Worm (Caenorhabditis elegans): ENCODE measurements around the gene wago-5.

Gene wago-5

DNA sequence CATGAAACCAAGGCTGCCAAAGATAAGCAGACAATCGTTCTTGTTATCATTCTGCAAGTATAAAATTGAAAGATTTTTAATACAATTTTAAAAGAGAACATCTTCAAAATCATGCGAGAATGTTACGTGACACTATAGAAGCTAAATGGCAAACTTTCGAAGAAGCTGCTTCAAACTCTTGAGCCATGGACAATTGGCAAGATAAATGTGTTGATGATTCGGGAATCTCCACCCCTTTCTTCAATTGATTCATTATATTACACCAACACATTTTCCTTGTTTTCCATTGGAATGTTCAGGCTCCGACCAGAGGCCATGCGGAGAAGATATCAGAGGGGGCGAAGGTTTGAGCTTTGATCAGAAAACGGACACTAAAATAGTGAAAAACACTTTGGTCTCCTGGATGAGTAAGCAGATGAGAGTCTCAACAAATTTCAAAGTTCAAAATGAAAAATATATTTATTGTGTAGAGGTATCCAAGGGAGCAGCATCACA lies 25.8 kb upstream of the wago-5 start, which contains the start of gene lec-5:
TSS of gene lec-5 (minus strand) at position 51 of the 495 bp plus-strand sequence.
- peak; percentile 55 for TF ChIP-seq hlh-1 (tag; optimal IDR thresholded peaks at IDR 0.05)
- peak; percentile 76 for TF ChIP-seq unc-62 (GFP tag; optimal IDR thresholded peaks at IDR 0.05)
- TF ChIP-seq nhr-12 (tag; optimal IDR thresholded peaks at IDR 0.05) = no peak
- TF ChIP-seq unc-120 (tag; optimal IDR thresholded peaks at IDR 0.05; ENCODE audit: poor library complexity, severe bottlenecking) = peak; percentile 75
- peak; percentile 58 for TF ChIP-seq mab-5 (tag; optimal IDR thresholded peaks at IDR 0.05)
- no peak for TF ChIP-seq nhr-237 (tag; optimal IDR thresholded peaks at IDR 0.05)

DNA sequence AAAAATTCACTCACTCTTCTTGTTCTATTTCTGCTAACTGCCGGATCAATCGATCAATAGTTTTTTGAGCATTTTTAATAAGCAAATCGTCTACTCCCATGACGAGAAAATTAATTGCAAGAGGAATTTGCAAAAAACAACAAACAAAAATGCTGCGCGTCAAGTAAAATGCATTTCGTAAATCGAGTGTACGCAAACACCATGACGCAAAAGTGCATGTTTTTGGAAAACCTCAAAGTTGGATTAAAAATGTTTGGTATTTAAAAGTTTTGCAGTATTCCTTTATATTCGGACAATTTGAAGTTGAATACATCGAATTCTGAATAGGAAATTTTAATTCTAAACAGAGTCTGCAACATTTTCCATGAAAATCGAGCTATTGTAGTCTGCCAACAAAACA lies 23.9 kb upstream of the wago-5 start, which contains the start of gene ZK1248.19:
TSS of gene ZK1248.19 (minus strand) at position 188 of the 400 bp plus-strand sequence.
- TF ChIP-seq ceh-43 (GFP tag; optimal IDR thresholded peaks at IDR 0.05) (no peak), nhr-237 (tag; optimal IDR thresholded peaks at IDR 0.05) (peak; percentile 7), elt-1 (tag; optimal IDR thresholded peaks at IDR 0.05; ENCODE audit: borderline replicate concordance, insufficient read depth) (no peak), ces-1 (GFP tag; optimal IDR thresholded peaks at IDR 0.05) (peak; percentile 41), elt-3 (tag; optimal IDR thresholded peaks at IDR 0.05) (no peak), hlh-1 (tag; optimal IDR thresholded peaks at IDR 0.05) (peak; percentile 16)

DNA sequence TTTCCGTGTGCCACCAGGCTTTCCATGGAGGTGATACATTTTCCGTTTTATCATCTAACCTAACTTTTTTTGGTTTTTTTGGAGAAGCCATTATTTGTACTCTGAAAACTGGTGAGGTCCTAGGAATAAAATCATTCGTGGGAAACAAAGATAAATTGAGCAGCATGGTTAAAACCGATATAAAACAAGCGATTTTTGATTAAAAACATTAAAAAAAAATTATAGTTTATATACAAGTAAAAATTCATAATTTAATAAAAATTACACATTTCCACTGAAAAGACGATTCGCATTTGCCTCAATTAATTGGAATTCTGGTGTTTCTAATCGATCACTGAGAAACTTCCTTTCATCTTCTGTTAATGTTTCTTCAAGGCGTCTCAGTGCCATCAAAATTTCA lies 23.2 kb upstream of the wago-5 start, which contains the start of gene ZK1248.15:
TSS of gene ZK1248.15 (minus strand) at position 101 of the 400 bp plus-strand sequence.
- TF ChIP-seq blmp-1 (tag; optimal IDR thresholded peaks at IDR 0.05) (no peak), nhr-28 (tag; optimal IDR thresholded peaks at IDR 0.05) (no peak), lin-32 (GFP tag; optimal IDR thresholded peaks at IDR 0.05) (no peak), ceh-39 (tag; optimal IDR thresholded peaks at IDR 0.05) (no peak), ces-1 (GFP tag; optimal IDR thresholded peaks at IDR 0.05) (no peak), nhr-12 (tag; optimal IDR thresholded peaks at IDR 0.05) (no peak), elt-1 (tag; optimal IDR thresholded peaks at IDR 0.05; ENCODE audit: borderline replicate concordance, insufficient read depth) (no peak), ztf-11 (tag; optimal IDR thresholded peaks at IDR 0.05) (no peak), mab-5 (tag; optimal IDR thresholded peaks at IDR 0.05) (no peak), snpc-4 (tag; optimal IDR thresholded peaks at IDR 0.05) (no peak), nhr-237 (tag; optimal IDR thresholded peaks at IDR 0.05) (no peak), drap-1 (GFP tag; optimal IDR thresholded peaks at IDR 0.05) (no peak), unc-39 (tag; optimal IDR thresholded peaks at IDR 0.05) (no peak), ham-2 (GFP tag; optimal IDR thresholded peaks at IDR 0.05) (no peak), lin-13 (tag; optimal IDR thresholded peaks at IDR 0.05) (no peak), elt-3 (tag; optimal IDR thresholded peaks at IDR 0.05) (no peak), hlh-1 (tag; optimal IDR thresholded peaks at IDR 0.05) (no peak)

DNA sequence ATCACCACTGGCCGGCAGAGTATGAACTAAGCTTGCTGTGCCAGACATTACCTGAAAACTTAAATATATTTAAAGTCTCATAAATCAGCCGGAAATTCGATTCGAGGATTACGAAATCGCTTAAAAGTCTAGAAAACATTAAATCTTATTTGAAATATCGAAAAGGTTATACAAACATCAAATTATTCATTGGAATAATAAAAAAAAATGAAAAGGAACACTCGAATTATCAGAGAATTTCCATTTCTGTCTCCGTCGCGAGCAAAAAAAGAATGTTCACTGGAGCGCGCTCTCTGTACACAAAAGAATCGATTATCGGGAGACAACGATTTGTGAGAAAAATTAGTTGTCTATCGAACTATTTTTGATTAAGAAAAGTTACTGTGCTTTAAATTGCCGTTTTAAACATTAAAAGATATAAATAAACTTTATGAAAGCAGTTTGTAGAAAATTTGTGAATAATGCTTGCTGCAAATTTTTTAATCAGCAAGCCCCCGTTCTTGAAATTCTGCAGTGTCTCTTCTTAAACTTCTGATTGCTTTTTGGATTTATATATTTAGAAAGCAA lies 21.0 kb upstream of the wago-5 start, which contains the start of gene fzo-1:
TSS of gene fzo-1 (minus strand) at position 51 of the 567 bp plus-strand sequence.
- no peak for TF ChIP-seq unc-39 (tag; optimal IDR thresholded peaks at IDR 0.05)
- no peak for TF ChIP-seq lin-13 (tag; optimal IDR thresholded peaks at IDR 0.05)
- peak; percentile 32 for TF ChIP-seq lsy-2 (tag; optimal IDR thresholded peaks at IDR 0.05)
- TF ChIP-seq ceh-83 (GFP tag; optimal IDR thresholded peaks at IDR 0.05) = peak; percentile 59
- no peak for TF ChIP-seq flh-1 (GFP tag; optimal IDR thresholded peaks at IDR 0.05)
- no peak for TF ChIP-seq mls-2 (tag; optimal IDR thresholded peaks at IDR 0.05)
- TF ChIP-seq nhr-237 (tag; optimal IDR thresholded peaks at IDR 0.05) = peak; percentile 38
- TF ChIP-seq nhr-76 (tag; optimal IDR thresholded peaks at IDR 0.05) = no peak
- no peak for TF ChIP-seq M03D4.4 (tag; optimal IDR thresholded peaks at IDR 0.05)
- peak; percentile 34 for TF ChIP-seq unc-120 (tag; optimal IDR thresholded peaks at IDR 0.05; ENCODE audit: poor library complexity, severe bottlenecking)
- no peak for TF ChIP-seq drap-1 (GFP tag; optimal IDR thresholded peaks at IDR 0.05)
- TF ChIP-seq elt-1 (tag; optimal IDR thresholded peaks at IDR 0.05; ENCODE audit: borderline replicate concordance, insufficient read depth) = no peak
- no peak for TF ChIP-seq ztf-11 (tag; optimal IDR thresholded peaks at IDR 0.05)
- no peak for TF ChIP-seq unc-62 (GFP tag; optimal IDR thresholded peaks at IDR 0.05)
- TF ChIP-seq hlh-1 (tag; optimal IDR thresholded peaks at IDR 0.05) = no peak
- TF ChIP-seq zip-8 (tag; optimal IDR thresholded peaks at IDR 0.05) = no peak
- TF ChIP-seq bed-3 (GFP tag; optimal IDR thresholded peaks at IDR 0.05) = peak; percentile 19
- TF ChIP-seq ces-1 (GFP tag; optimal IDR thresholded peaks at IDR 0.05) = peak; percentile 82
- TF ChIP-seq cnd-1 (tag; optimal IDR thresholded peaks at IDR 0.05) = peak; percentile 32
- TF ChIP-seq sem-2 (GFP tag; optimal IDR thresholded peaks at IDR 0.05) = no peak
- TF ChIP-seq elt-3 (tag; optimal IDR thresholded peaks at IDR 0.05) = no peak
- TF ChIP-seq blmp-1 (tag; optimal IDR thresholded peaks at IDR 0.05) = no peak
- no peak for TF ChIP-seq nhr-28 (tag; optimal IDR thresholded peaks at IDR 0.05)
- no peak for TF ChIP-seq mep-1 (tag; optimal IDR thresholded peaks at IDR 0.05)
- TF ChIP-seq nhr-12 (tag; optimal IDR thresholded peaks at IDR 0.05) = no peak
- no peak for TF ChIP-seq lin-32 (GFP tag; optimal IDR thresholded peaks at IDR 0.05)
- TF ChIP-seq ceh-39 (tag; optimal IDR thresholded peaks at IDR 0.05) = peak; percentile 20
- no peak for TF ChIP-seq tbx-8 (GFP tag; optimal IDR thresholded peaks at IDR 0.05)
- no peak for TF ChIP-seq sptf-1 (tag; optimal IDR thresholded peaks at IDR 0.05)

Measured in whole organism, mixed stage, embryonic.